Worm (Caenorhabditis elegans) whole organism, L2 larva: ENCODE results near the gene srh-140.

ENCODE experiments used
- F13H6.1 ChIP-seq: sonication (generic microtip); optimal IDR thresholded peaks from 2 replicates; lab custom pipeline; 2016; ENCODE audit warnings: missing genetic modification characterization, missing compliant biosample characterization
- ZK546.5 ChIP-seq: sonication (generic microtip); optimal IDR thresholded peaks from 2 replicates; lab custom pipeline; 2017; ENCODE audit warnings: missing biosample characterization, missing genetic modification characterization
- alr-1 ChIP-seq: fragments of 150-350 bp; optimal IDR thresholded peaks from 2 replicates; lab custom pipeline; 2014; ENCODE audit warnings: missing biosample characterization, missing genetic modification characterization
- ama-1 ChIP-seq: fragments of 150-350 bp; optimal IDR thresholded peaks from 2 replicates; lab custom pipeline; 2018; ENCODE audit warnings: inconsistent platforms
- ceh-16 ChIP-seq: fragments of 150-350 bp; optimal IDR thresholded peaks from 2 replicates; lab custom pipeline; 2014; ENCODE audit warnings: missing biosample characterization, missing genetic modification characterization
- ceh-82 ChIP-seq: fragments of 150-350 bp; optimal IDR thresholded peaks from 2 replicates; lab custom pipeline; 2014; ENCODE audit warnings: missing biosample characterization, missing genetic modification characterization
- crh-2 ChIP-seq: sonication (generic microtip); optimal IDR thresholded peaks from 2 replicates; lab custom pipeline; 2017; ENCODE audit warnings: missing biosample characterization, missing genetic modification characterization
- dmd-4 ChIP-seq: sonication (generic microtip); optimal IDR thresholded peaks from 2 replicates; lab custom pipeline; 2017; ENCODE audit warnings: missing biosample characterization, missing genetic modification characterization
- elt-1 ChIP-seq: fragments of 150-350 bp; optimal IDR thresholded peaks from 2 replicates; lab custom pipeline; 2014; ENCODE audit warnings: missing biosample characterization, missing genetic modification characterization
- fos-1 ChIP-seq: fragments of 150-350 bp; optimal IDR thresholded peaks from 2 replicates; lab custom pipeline; 2014; ENCODE audit warnings: missing biosample characterization, missing genetic modification characterization
- lin-11 ChIP-seq: fragments of 150-350 bp; sonication (generic microtip); optimal IDR thresholded peaks from 2 replicates; lab custom pipeline; 2014; ENCODE audit warnings: missing biosample characterization, missing genetic modification characterization, inconsistent platforms, mixed read lengths
- lin-13 ChIP-seq: fragments of 150-350 bp; optimal IDR thresholded peaks from 2 replicates; lab custom pipeline; 2014; ENCODE audit warnings: missing biosample characterization, missing genetic modification reagents, missing genetic modification characterization
- mab-5 ChIP-seq: fragments of 150-350 bp; optimal IDR thresholded peaks from 2 replicates; lab custom pipeline; 2014; ENCODE audit warnings: missing biosample characterization, missing genetic modification characterization
- mdl-1 ChIP-seq, 2 experiments: fragments of 150-350 bp in 1 of 2; sonication (generic microtip) in 1 of 2; optimal IDR thresholded peaks; 2 replicates each; lab custom pipeline; 2017; ENCODE audit warnings: missing biosample characterization in 2 of 2, missing genetic modification characterization in 2 of 2
- nhr-10 ChIP-seq: sonication (generic microtip); optimal IDR thresholded peaks from 2 replicates; lab custom pipeline; 2017; ENCODE audit warnings: missing biosample characterization, missing genetic modification characterization
- nhr-11 ChIP-seq: fragments of 150-350 bp; optimal IDR thresholded peaks from 2 replicates; lab custom pipeline; 2014; ENCODE audit warnings: missing biosample characterization, missing genetic modification characterization
- nhr-12 ChIP-seq: fragments of 150-350 bp; optimal IDR thresholded peaks from 2 replicates; lab custom pipeline; 2014; ENCODE audit warnings: missing biosample characterization, missing genetic modification characterization
- nhr-21 ChIP-seq: fragments of 150-350 bp; optimal IDR thresholded peaks from 2 replicates; lab custom pipeline; 2014; ENCODE audit warnings: missing biosample characterization, missing genetic modification characterization
- nhr-237 ChIP-seq: fragments of 150-350 bp; optimal IDR thresholded peaks from 2 replicates; lab custom pipeline; 2014; ENCODE audit warnings: missing biosample characterization, missing genetic modification characterization
- nhr-25 ChIP-seq: fragments of 150-350 bp; sonication (generic microtip); optimal IDR thresholded peaks from 3 replicates; lab custom pipeline; 2014; ENCODE audit warnings: missing biosample characterization, missing genetic modification characterization
- nhr-6 ChIP-seq: fragments of 150-350 bp; optimal IDR thresholded peaks from 2 replicates; lab custom pipeline; 2014; ENCODE audit warnings: missing biosample characterization, missing genetic modification characterization
- nhr-77 ChIP-seq: fragments of 150-350 bp; optimal IDR thresholded peaks from 2 replicates; lab custom pipeline; 2014; ENCODE audit warnings: missing biosample characterization, missing genetic modification characterization
- peb-1 ChIP-seq: fragments of 150-350 bp; optimal IDR thresholded peaks from 2 replicates; lab custom pipeline; 2014; ENCODE audit warnings: missing biosample characterization, missing genetic modification characterization
- sem-4 ChIP-seq: fragments of 150-350 bp; optimal IDR thresholded peaks from 2 replicates; lab custom pipeline; 2014; ENCODE audit warnings: missing biosample characterization, missing genetic modification reagents, missing genetic modification characterization
- skn-1 ChIP-seq: sonication (generic microtip); optimal IDR thresholded peaks from 2 replicates; lab custom pipeline; 2017; ENCODE audit warnings: missing biosample characterization, missing genetic modification characterization
- unc-39 ChIP-seq: fragments of 150-350 bp; optimal IDR thresholded peaks from 2 replicates; lab custom pipeline; 2014; ENCODE audit warnings: missing biosample characterization, missing genetic modification characterization
- unc-55 ChIP-seq: fragments of 150-350 bp; sonication (generic microtip); optimal IDR thresholded peaks from 3 replicates; lab custom pipeline; 2014; ENCODE audit warnings: missing biosample characterization, missing genetic modification reagents, missing genetic modification characterization
- zag-1 ChIP-seq: fragments of 150-350 bp; optimal IDR thresholded peaks from 2 replicates; lab custom pipeline; 2014; ENCODE audit warnings: missing biosample characterization, missing genetic modification characterization
- ztf-1 ChIP-seq: fragments of 200-800 bp; sonication (Bioruptor generic); conservative IDR thresholded peaks from 2 replicates; pipeline ENCODE4 v1.3.6; 2022; ENCODE audit warnings: missing genetic modification characterization, missing compliant biosample characterization
- ztf-11 ChIP-seq: sonication (generic microtip); optimal IDR thresholded peaks from 2 replicates; lab custom pipeline; 2017; ENCODE audit warnings: missing biosample characterization, missing genetic modification characterization
- ztf-4 ChIP-seq: fragments of 150-350 bp; optimal IDR thresholded peaks from 2 replicates; lab custom pipeline; 2014; ENCODE audit warnings: missing biosample characterization, missing genetic modification characterization

srh-140 gene

ce11 chrV:15719570-15719969 lies 2.4 kb upstream of the srh-140 start, which contains the start of gene Y6E2A.7:
Gene Y6E2A.7 (plus strand): TSS chrV:15719870.
- TF ChIP-seq unc-55 (GFP tag; lab: Kevin White, UChicago), result no peak
- TF ChIP-seq F13H6.1 (tag; lab: Kevin White, UChicago), result no peak
- TF ChIP-seq ZK546.5, result no peak
- TF ChIP-seq sem-4 (tag; lab: Kevin White, UChicago), result no peak
- no peak for TF ChIP-seq nhr-11 (tag; lab: Kevin White, UChicago)
- no peak for TF ChIP-seq skn-1 (tag; lab: Kevin White, UChicago)
- no peak for TF ChIP-seq nhr-25 (tag; lab: Kevin White, UChicago)
- no peak for TF ChIP-seq ztf-1 (GFP tag; lab: Robert Waterston, UW)
- TF ChIP-seq nhr-12 (tag; lab: Kevin White, UChicago), result no peak
- TF ChIP-seq dmd-4 (tag; lab: Kevin White, UChicago), result no peak
- TF ChIP-seq elt-1 (tag; lab: Kevin White, UChicago), result no peak
- no peak for TF ChIP-seq ztf-11
- TF ChIP-seq lin-13 (GFP tag; lab: Kevin White, UChicago), result no peak
- no peak for TF ChIP-seq nhr-77 (tag; lab: Kevin White, UChicago)
- TF ChIP-seq, all 48 proteins: peak for 0

DNA sequence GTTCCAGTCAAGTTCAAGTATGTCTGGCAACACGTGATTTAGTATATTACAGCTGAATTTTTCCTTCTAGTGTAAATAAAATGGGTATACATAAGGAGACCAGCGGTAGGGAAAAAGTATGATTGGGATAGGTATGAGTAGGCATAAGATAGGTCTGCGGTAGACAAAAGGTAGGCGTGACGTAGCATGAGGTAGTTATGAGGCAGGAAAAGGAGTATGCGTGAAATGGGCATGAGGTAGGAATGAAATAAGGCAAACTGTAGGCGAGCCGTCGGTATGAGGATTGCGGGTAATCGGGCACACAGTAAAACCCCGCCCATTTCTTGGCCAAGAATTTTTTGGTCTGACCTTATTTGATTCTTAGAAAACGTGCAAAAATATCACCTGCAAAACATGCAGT lies 557 bp upstream of the srh-140 start:
- no peak for TF ChIP-seq peb-1
- no peak for TF ChIP-seq zag-1
- TF ChIP-seq ztf-1 (GFP tag; lab: Robert Waterston, UW), result no peak
- no peak for TF ChIP-seq fos-1 (tag; lab: Kevin White, UChicago)
- no peak for TF ChIP-seq nhr-12 (tag; lab: Kevin White, UChicago)
- no peak for TF ChIP-seq alr-1 (tag; lab: Kevin White, UChicago)
- no peak for TF ChIP-seq ceh-16 (tag; lab: Kevin White, UChicago)
- TF ChIP-seq unc-39 (tag; lab: Kevin White, UChicago), result no peak

ce11 chrV:15726610-15727009 lies 4.6 kb downstream of the srh-140 start, which contains the start of the genes irld-57 and sfxn-1.3:
Gene irld-57 (minus strand): TSS chrV:15726710.
Gene sfxn-1.3 (plus strand): TSS chrV:15726841.
- TF ChIP-seq ceh-16 (tag; lab: Kevin White, UChicago), result no peak
- TF ChIP-seq, all 48 proteins: peak for 0

DNA sequence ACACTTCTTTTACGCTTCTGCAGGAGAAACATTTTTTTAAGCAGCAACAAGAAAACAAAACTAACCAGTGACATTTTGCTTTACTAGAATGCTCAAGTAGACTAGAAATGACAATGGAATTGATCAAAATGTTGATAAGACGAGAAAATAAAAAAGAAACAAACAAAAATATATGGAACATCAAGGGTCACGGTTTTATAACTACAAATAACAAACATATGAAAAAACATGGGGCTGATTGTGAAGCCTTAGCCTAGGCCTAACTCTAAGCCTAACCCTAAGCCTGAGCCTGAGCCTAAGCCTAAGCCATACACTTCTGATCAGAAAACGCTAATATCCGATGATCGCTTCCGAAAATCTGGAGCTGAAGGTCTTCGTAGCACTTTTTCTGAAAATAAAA lies 8.5 kb downstream of the srh-140 start, which contains the start of gene Y6E2A.10:
TSS of gene Y6E2A.10 (minus strand) at position 101 of the 400 bp plus-strand sequence.
- TF ChIP-seq lin-13 (GFP tag; lab: Kevin White, UChicago) (no peak), nhr-237 (tag; lab: Kevin White, UChicago) (no peak)

ce11 chrV:15732209-15732608 lies 10.2 kb downstream of the srh-140 start, which contains the start of gene str-38:
Gene str-38 (minus strand): TSS chrV:15732309.
- TF ChIP-seq sem-4 (tag; lab: Kevin White, UChicago) (no peak), nhr-25 (tag; lab: Kevin White, UChicago) (no peak), ztf-4 (no peak)

DNA sequence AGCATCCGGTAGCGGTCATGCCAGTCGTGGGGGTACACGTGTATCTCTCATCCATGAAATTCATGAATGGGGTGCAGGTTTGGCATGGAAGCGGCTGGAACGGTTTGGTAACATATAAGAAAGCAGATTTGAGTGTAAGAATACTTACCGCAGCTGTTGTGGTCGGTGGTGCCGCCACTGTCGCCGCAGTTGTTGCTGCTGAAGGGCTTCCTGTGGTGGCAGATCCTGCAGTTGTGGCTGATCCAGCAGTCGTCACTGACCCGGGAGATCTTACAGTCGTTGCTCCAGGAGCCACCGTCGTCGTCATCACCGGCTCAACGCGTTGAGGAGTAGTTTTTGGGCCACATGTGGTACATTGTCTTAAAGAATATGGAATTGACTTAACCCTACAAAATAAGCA lies 11.0 kb downstream of the srh-140 start:
- TF ChIP-seq ztf-1 (GFP tag; lab: Robert Waterston, UW), result no peak
- TF ChIP-seq nhr-10 (tag; lab: Kevin White, UChicago), result no peak

DNA sequence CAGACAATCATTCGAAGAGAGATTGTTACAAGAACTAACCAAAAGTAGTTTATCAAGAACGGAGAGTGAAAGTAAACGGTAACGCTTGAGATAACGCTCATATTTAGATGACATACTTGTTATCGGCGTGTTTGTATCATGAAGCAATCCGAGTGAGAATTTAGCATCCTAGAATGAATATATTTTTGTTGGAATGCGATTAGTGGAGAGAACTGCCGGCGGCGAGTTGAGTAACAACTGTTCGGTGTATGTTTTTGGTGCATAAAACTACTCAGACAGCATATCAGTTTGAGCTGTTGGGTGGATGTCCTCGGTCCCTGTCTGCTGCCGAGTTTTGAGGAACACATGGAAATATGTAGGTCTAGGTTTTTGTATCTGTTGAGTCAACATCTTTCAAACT lies 11.6 kb downstream of the srh-140 start, which contains the start of gene T23D5.3:
TSS of gene T23D5.3 (minus strand) at position 101 of the 400 bp plus-strand sequence.
- no peak for TF ChIP-seq ama-1 (lab: Kevin White, UChicago)

DNA sequence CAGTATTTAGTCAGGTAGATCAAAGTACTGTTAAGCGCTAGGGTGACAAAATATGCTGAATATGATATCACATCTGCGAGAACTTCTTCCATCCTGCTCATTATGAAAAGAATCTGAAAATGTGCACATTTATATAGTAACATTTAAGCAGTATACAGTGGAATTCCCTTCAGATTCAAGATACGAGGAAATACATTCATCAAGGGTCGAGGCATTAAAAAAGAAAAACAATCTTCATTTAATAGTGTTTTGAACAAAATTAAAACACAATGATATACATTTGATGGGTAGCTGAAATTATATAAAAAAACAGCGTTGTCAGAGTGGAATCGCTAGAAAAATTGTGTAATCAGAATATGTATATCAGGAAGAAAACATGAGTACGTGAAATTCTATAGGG lies 13.7 kb downstream of the srh-140 start, which contains the start of gene str-27:
TSS of gene str-27 (minus strand) at position 101 of the 400 bp plus-strand sequence.
- TF ChIP-seq nhr-11 (tag; lab: Kevin White, UChicago) (no peak), nhr-6 (tag; lab: Kevin White, UChicago) (no peak), ceh-16 (tag; lab: Kevin White, UChicago) (no peak), mab-5 (tag; lab: Kevin White, UChicago) (no peak), mdl-1 (tag; optimal IDR thresholded peaks at IDR 0.05; lab: Kevin White, UChicago) (no peak), lin-13 (GFP tag; lab: Kevin White, UChicago) (no peak), zag-1 (no peak), nhr-12 (tag; lab: Kevin White, UChicago) (no peak), alr-1 (tag; lab: Kevin White, UChicago) (no peak), ama-1 (lab: Kevin White, UChicago) (no peak), peb-1 (no peak), ceh-82 (tag; lab: Kevin White, UChicago) (no peak), sem-4 (tag; lab: Kevin White, UChicago) (no peak), nhr-21 (no peak), crh-2 (tag; lab: Kevin White, UChicago) (no peak), nhr-77 (tag; lab: Kevin White, UChicago) (no peak), lin-11 (tag; lab: Kevin White, UChicago) (no peak)
- TF ChIP-seq, all 48 proteins: peak for 0
